Worm (Caenorhabditis elegans): ENCODE results near the gene Y41G9A.10.

Y41G9A.10 gene

ce11 chrX:2906062-2906732 lies 40.2 kb downstream of the Y41G9A.10 start:
- TF ChIP-seq nhr-20 (tag; optimal IDR thresholded peaks at IDR 0.05) = no peak
- TF ChIP-seq elt-2 (tag; optimal IDR thresholded peaks at IDR 0.05) = peak; percentile 29
- peak; percentile 18 for TF ChIP-seq blmp-1 (tag; optimal IDR thresholded peaks at IDR 0.05)
- no peak for TF ChIP-seq skn-1 (tag; optimal IDR thresholded peaks at IDR 0.05)
- TF ChIP-seq isw-1 (GFP tag; IDR thresholded peaks at IDR 0.05) = no peak

ce11 chrX:2903715-2904419 lies 42.5 kb downstream of the Y41G9A.10 start:
- TF ChIP-seq swsn-7 (tag; optimal IDR thresholded peaks at IDR 0.05) (no peak), snu-23 (GFP tag; optimal IDR thresholded peaks at IDR 0.05) (peak; percentile 13), lin-14 (GFP tag; optimal IDR thresholded peaks at IDR 0.05) (peak; percentile 65), efl-1 (optimal IDR thresholded peaks at IDR 0.05) (no peak), efl-1 (GFP tag; optimal IDR thresholded peaks at IDR 0.05 in 1 of 2) (peak in 1 of 2 experiments; percentile 23), mep-1 (tag; optimal IDR thresholded peaks at IDR 0.05) (peak; percentile 50), pqm-1 (tag; optimal IDR thresholded peaks at IDR 0.05) (no peak), elt-2 (tag; optimal IDR thresholded peaks at IDR 0.05) (peak; percentile 44), blmp-1 (tag; optimal IDR thresholded peaks at IDR 0.05) (peak; percentile 46)

ce11 chrX:2902854-2903253 lies 43.5 kb downstream of the Y41G9A.10 start:
- TF ChIP-seq lin-14 (GFP tag; optimal IDR thresholded peaks at IDR 0.05) (peak; percentile 5), pag-3 (tag; optimal IDR thresholded peaks at IDR 0.05; ENCODE audit: borderline replicate concordance, insufficient read depth) (no peak), efl-1 (optimal IDR thresholded peaks at IDR 0.05) (no peak), efl-1 (GFP tag; optimal IDR thresholded peaks at IDR 0.05 in 1 of 2) (peak in 1 of 2 experiments; percentile 30), blmp-1 (tag; optimal IDR thresholded peaks at IDR 0.05) (peak; percentile 53)

ce11 chrX:2900897-2901496 lies 45.4 kb downstream of the Y41G9A.10 start:
- TF ChIP-seq sox-4 (tag; optimal IDR thresholded peaks at IDR 0.05) = no peak
- no peak for TF ChIP-seq fkh-4 (tag; optimal IDR thresholded peaks at IDR 0.05; ENCODE audit: borderline replicate concordance)
- TF ChIP-seq C34B4.2 (tag; optimal IDR thresholded peaks at IDR 0.05) = no peak
- no peak for TF ChIP-seq lin-15B (tag; optimal IDR thresholded peaks at IDR 0.05)
- TF ChIP-seq zag-1 (tag; optimal IDR thresholded peaks at IDR 0.05) = no peak
- TF ChIP-seq ztf-11 (tag; optimal IDR thresholded peaks at IDR 0.05) = peak in 1 of 2 experiments; percentile 40
- TF ChIP-seq tlp-1 (tag; optimal IDR thresholded peaks at IDR 0.05) = no peak
- no peak for TF ChIP-seq nhr-90 (tag; optimal IDR thresholded peaks at IDR 0.05; ENCODE audit: poor library complexity)
- peak; percentile 62 for TF ChIP-seq nhr-85 (tag)
- TF ChIP-seq lin-14 (GFP tag; optimal IDR thresholded peaks at IDR 0.05) = peak; percentile 13
- no peak for TF ChIP-seq snu-23 (GFP tag; optimal IDR thresholded peaks at IDR 0.05)
- TF ChIP-seq rnt-1 (tag; optimal IDR thresholded peaks at IDR 0.05) = no peak
- TF ChIP-seq sup-37 (GFP tag; optimal IDR thresholded peaks at IDR 0.05) = no peak
- no peak for TF ChIP-seq skn-1 (tag; optimal IDR thresholded peaks at IDR 0.05)
- TF ChIP-seq fkh-10 (GFP tag; optimal IDR thresholded peaks at IDR 0.05) = no peak
- no peak for TF ChIP-seq isw-1 (GFP tag; IDR thresholded peaks at IDR 0.05)
- TF ChIP-seq nhr-11 (tag; optimal IDR thresholded peaks at IDR 0.05) = no peak

ce11 chrX:2898256-2898655 lies 48.1 kb downstream of the Y41G9A.10 start, which contains the start of gene F52B10.3:
F52B10.3 (minus strand) TSS chrX:2898356.
- TF ChIP-seq efl-1 (optimal IDR thresholded peaks at IDR 0.05) (no peak), efl-1 (GFP tag; optimal IDR thresholded peaks at IDR 0.05 in 1 of 2) (no peak), nhr-77 (tag; optimal IDR thresholded peaks at IDR 0.05) (no peak), fos-1 (tag; optimal IDR thresholded peaks at IDR 0.05) (no peak), lin-14 (GFP tag; optimal IDR thresholded peaks at IDR 0.05) (peak; percentile 13), fkh-4 (tag; optimal IDR thresholded peaks at IDR 0.05; ENCODE audit: borderline replicate concordance) (no peak), C34B4.2 (tag; optimal IDR thresholded peaks at IDR 0.05) (no peak)
